Worm (Caenorhabditis elegans): ENCODE measurements around the gene Y53G8B.2.

Y53G8B.2 gene

DNA sequence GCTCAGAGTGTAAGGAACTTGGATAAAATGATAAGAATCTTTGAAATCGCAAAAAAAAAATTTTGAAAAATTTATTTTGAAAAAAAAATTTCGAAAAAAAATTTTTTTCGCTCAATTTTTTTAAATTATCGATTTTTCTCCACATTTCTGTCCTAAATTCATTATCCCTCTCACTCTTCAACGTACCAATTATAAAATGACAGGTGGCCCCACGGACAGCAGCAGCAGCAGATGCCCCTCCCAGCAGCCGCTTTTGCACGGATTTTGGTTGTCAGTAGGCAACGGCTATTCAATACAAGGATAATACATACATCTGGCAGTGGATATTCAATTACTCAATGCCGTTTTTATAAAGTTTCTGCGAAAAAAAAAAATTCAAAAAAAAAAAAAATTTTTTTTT, 17.3 kb downstream of the Y53G8B.2 start, which contains the start of gene sft-1:
TSS of gene sft-1 (plus strand) at position 201 of the 400 bp plus-strand sequence.
- no peak for TF ChIP-seq ztf-7 (tag; optimal IDR thresholded peaks at IDR 0.05)
- TF ChIP-seq ceh-20 (GFP tag; IDR thresholded peaks at IDR 0.05), result no peak
- no peak for TF ChIP-seq nhr-102 (tag; optimal IDR thresholded peaks at IDR 0.05)
- TF ChIP-seq nhr-42 (GFP tag; IDR thresholded peaks at IDR 0.05), result no peak
- TF ChIP-seq nhr-28 (tag; optimal IDR thresholded peaks at IDR 0.05), result no peak
- TF ChIP-seq pha-4 (GFP tag; IDR thresholded peaks at IDR 0.05), result no peak
- TF ChIP-seq pha-4 (tag; optimal IDR thresholded peaks at IDR 0.05), result no peak
- TF ChIP-seq nhr-77 (tag; optimal IDR thresholded peaks at IDR 0.05), result no peak
- TF ChIP-seq lin-13 (GFP tag; optimal IDR thresholded peaks at IDR 0.05), result no peak
- no peak for TF ChIP-seq zfp-3 (GFP tag; conservative IDR thresholded peaks at IDR 0.05)
- no peak for TF ChIP-seq fos-1 (tag; optimal IDR thresholded peaks at IDR 0.05)
- no peak for TF ChIP-seq mes-2 (tag; optimal IDR thresholded peaks at IDR 0.05; ENCODE audit: poor library complexity, severe bottlenecking)
- TF ChIP-seq lin-15B (tag; optimal IDR thresholded peaks at IDR 0.05), result no peak

DNA sequence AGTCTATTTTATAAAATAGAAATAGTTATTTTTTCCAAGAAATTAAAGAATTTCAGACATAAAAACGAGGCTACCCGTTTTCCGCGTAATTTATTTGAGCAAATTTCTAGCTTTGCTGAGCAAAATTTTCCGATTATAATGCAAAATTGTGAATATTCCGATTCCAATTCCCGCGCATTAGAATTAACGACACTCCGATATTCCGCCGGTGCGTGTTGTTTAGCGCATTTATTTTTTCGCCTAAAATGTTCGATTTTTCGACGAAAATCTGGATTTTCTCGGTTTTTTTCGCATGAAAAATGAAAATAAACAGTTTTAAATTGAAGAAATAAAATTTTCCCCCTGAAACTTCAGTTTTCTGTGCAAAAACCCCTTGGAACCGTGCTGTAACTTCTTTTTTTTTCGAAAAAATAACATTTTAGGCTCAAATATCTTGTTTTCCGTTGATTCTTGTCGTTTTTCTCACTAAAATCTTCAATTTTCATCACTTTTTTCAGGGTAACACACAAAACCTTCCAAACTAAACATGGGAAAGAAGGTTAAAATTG, 33.7 kb downstream of the Y53G8B.2 start, which contains the start of gene H06I04.3:
TSS of gene H06I04.3 (plus strand) at position 498 of the 548 bp plus-strand sequence.
- TF ChIP-seq zfp-3 (GFP tag; conservative IDR thresholded peaks at IDR 0.05), result 0 out of 2 replicates have a peak, but pooled peaks have one; percentile 7
- no peak for TF ChIP-seq ZK546.5 (tag; optimal IDR thresholded peaks at IDR 0.05)
- peak; percentile 55 for TF ChIP-seq lin-38 (GFP tag; IDR thresholded peaks at IDR 0.05)
- TF ChIP-seq nhr-10 (tag; optimal IDR thresholded peaks at IDR 0.05), result no peak
- no peak for TF ChIP-seq nhr-6 (tag; optimal IDR thresholded peaks at IDR 0.05)
- peak; percentile 47 for TF ChIP-seq aha-1 (tag)
- TF ChIP-seq dmd-6 (GFP tag; IDR thresholded peaks at IDR 0.05), result no peak
- no peak for TF ChIP-seq lin-29 (GFP tag; IDR thresholded peaks at IDR 0.05)
- no peak for TF ChIP-seq F44E2.7 (GFP tag; IDR thresholded peaks at IDR 0.05)
- TF ChIP-seq ama-1 (optimal IDR thresholded peaks at IDR 0.05), result no peak
- no peak for TF ChIP-seq mep-1 (tag; optimal IDR thresholded peaks at IDR 0.05)
- peak; percentile 95 for TF ChIP-seq T20F7.1 (GFP tag; optimal IDR thresholded peaks at IDR 0.05)
- TF ChIP-seq snpc-4 (tag; optimal IDR thresholded peaks at IDR 0.05), result no peak
- peak in 1 of 2 experiments; percentile 64 for TF ChIP-seq lsy-2 (tag; optimal IDR thresholded peaks at IDR 0.05)
- TF ChIP-seq ceh-32 (tag; optimal IDR thresholded peaks at IDR 0.05; ENCODE audit: poor library complexity), result no peak
- no peak for TF ChIP-seq saeg-2 (GFP tag; IDR thresholded peaks at IDR 0.05)
- TF ChIP-seq dpl-1 (GFP tag; optimal IDR thresholded peaks at IDR 0.05), result peak; percentile 77
- peak; percentile 88 for TF ChIP-seq Y48G9A.11 (GFP tag; IDR thresholded peaks at IDR 0.05)
- no peak for TF ChIP-seq ceh-82 (tag; optimal IDR thresholded peaks at IDR 0.05)
- TF ChIP-seq spr-3 (GFP tag; optimal IDR thresholded peaks at IDR 0.05), result no peak
- no peak for TF ChIP-seq sdz-12 (GFP tag; optimal IDR thresholded peaks at IDR 0.05)
- no peak for TF ChIP-seq nhr-102 (tag; optimal IDR thresholded peaks at IDR 0.05)
- TF ChIP-seq unc-62 (GFP tag; optimal IDR thresholded peaks at IDR 0.05 in 1 of 2), result peak in 1 of 2 experiments; percentile 10
- no peak for TF ChIP-seq unc-62 (tag; optimal IDR thresholded peaks at IDR 0.05)
- TF ChIP-seq php-3 (GFP tag; IDR thresholded peaks at IDR 0.05), result no peak
- no peak for TF ChIP-seq F10B5.3 (tag; optimal IDR thresholded peaks at IDR 0.05)
- TF ChIP-seq vab-7 (GFP tag; IDR thresholded peaks at IDR 0.05), result no peak

DNA sequence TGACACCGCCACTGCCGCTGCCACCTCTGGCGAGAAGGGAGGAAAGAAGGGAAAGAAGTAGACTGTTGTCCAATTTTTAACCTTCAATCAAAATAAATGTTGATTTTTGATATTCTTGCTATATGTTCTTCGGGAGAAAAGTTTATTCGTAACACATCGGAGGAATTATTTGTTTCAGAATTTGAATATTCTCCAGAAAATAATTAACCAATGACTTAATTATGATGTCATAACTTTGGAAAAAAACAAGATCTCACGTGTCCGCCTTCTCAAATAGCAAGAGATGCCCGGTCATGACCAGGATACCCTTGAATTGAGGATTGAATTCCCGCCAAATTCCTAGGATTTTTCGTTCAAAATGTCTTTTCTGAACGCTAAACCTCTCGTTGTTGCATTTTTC, 34.7 kb downstream of the Y53G8B.2 start:
- TF ChIP-seq nhr-41 (GFP tag; IDR thresholded peaks at IDR 0.05), result no peak
- no peak for TF ChIP-seq lin-29 (GFP tag; IDR thresholded peaks at IDR 0.05)
- TF ChIP-seq unc-39 (tag; optimal IDR thresholded peaks at IDR 0.05), result no peak
- 0 out of 2 replicates have a peak, but pooled peaks have one; percentile 22 for TF ChIP-seq tra-1 (GFP tag; IDR thresholded peaks at IDR 0.05)
- TF ChIP-seq lin-39 (tag; optimal IDR thresholded peaks at IDR 0.05), result no peak
- TF ChIP-seq ctbp-1 (GFP tag; IDR thresholded peaks at IDR 0.05), result 0 out of 2 replicates have a peak, but pooled peaks have one; percentile 34
- 0 out of 2 replicates have a peak, but pooled peaks have one; percentile 64 for TF ChIP-seq D1046.2 (GFP tag; IDR thresholded peaks at IDR 0.05)
- TF ChIP-seq arid-1 (GFP tag; conservative IDR thresholded peaks at IDR 0.05), result peak; percentile 55; the same call in 1 of the 2 replicates
- no peak for TF ChIP-seq unc-130 (GFP tag; optimal IDR thresholded peaks at IDR 0.05)
- TF ChIP-seq ces-1 (GFP tag; optimal IDR thresholded peaks at IDR 0.05), result no peak
- TF ChIP-seq F44E2.7 (GFP tag; IDR thresholded peaks at IDR 0.05), result no peak
- TF ChIP-seq lim-7 (GFP tag; IDR thresholded peaks at IDR 0.05), result no peak
- no peak for TF ChIP-seq duxl-1 (tag; optimal IDR thresholded peaks at IDR 0.05; ENCODE audit: poor library complexity)
- no peak; the same call in 1 of the 2 replicates for TF ChIP-seq vab-7 (GFP tag; IDR thresholded peaks at IDR 0.05)
- TF ChIP-seq Y105C5A.15 (GFP tag; IDR thresholded peaks at IDR 0.05), result no peak
- peak; percentile 80 for TF ChIP-seq lin-38 (GFP tag; IDR thresholded peaks at IDR 0.05)
- peak; percentile 30 for TF ChIP-seq ama-1 (optimal IDR thresholded peaks at IDR 0.05)
